Worm (Caenorhabditis elegans) whole organism, late embryonic: Measurements from ENCODE around the gene M163.11.
A peak's percentile ranks its signal among the peaks of the same experiment; 100 is the strongest.

Experiments
- K09A11.1 ChIP-seq: sonication (generic microtip); optimal IDR thresholded peaks from 2 replicates; lab custom pipeline; 2017; ENCODE audit warnings: antibody characterized with exemption, mild to moderate bottlenecking, missing genetic modification characterization, missing compliant biosample characterization; ENCODE audit not compliant: insufficient read depth
- T23F11.4 ChIP-seq: fragments of 200-800 bp; sonication (Bioruptor generic); optimal IDR thresholded peaks from 2 replicates; lab custom pipeline; 2018; ENCODE audit warnings: mild to moderate bottlenecking, missing genetic modification characterization, missing compliant biosample characterization
- Y22D7AL.16 ChIP-seq: sonication (generic microtip); optimal IDR thresholded peaks from 2 replicates; lab custom pipeline; 2016; ENCODE audit warnings: missing genetic modification characterization, missing compliant biosample characterization
- ahr-1 ChIP-seq: sonication (generic microtip); optimal IDR thresholded peaks from 2 replicates; lab custom pipeline; 2016; ENCODE audit warnings: missing genetic modification characterization, missing compliant biosample characterization
- ama-1 ChIP-seq: fragments of 150-350 bp; optimal IDR thresholded peaks from 2 replicates; lab custom pipeline; 2014
- ceh-14 ChIP-seq: sonication (generic microtip); optimal IDR thresholded peaks from 2 replicates; lab custom pipeline; 2016; ENCODE audit warnings: missing genotype, missing genetic modification characterization, missing compliant biosample characterization
- ceh-19 ChIP-seq: fragments of 200-800 bp; sonication (Bioruptor generic); optimal IDR thresholded peaks from 2 replicates; lab custom pipeline; 2018; ENCODE audit warnings: mild to moderate bottlenecking, missing genetic modification characterization, missing compliant biosample characterization
- ceh-24 ChIP-seq: sonication (generic microtip); optimal IDR thresholded peaks from 2 replicates; lab custom pipeline; 2016; ENCODE audit warnings: mild to moderate bottlenecking, missing genetic modification characterization, missing compliant biosample characterization
- ceh-34 ChIP-seq: sonication (generic microtip); optimal IDR thresholded peaks from 2 replicates; lab custom pipeline; 2016; ENCODE audit warnings: mild to moderate bottlenecking, missing genetic modification characterization, missing compliant biosample characterization
- ceh-45 ChIP-seq: fragments of 200-800 bp; sonication (Bioruptor generic); IDR thresholded peaks from 2 replicates; pipeline ENCODE4 v1.3.6; 2022; ENCODE audit warnings: missing genetic modification reagents, missing genetic modification characterization, missing compliant biosample characterization
- ceh-48 ChIP-seq: sonication (generic microtip); optimal IDR thresholded peaks from 2 replicates; lab custom pipeline; 2016; ENCODE audit warnings: missing genetic modification characterization, inconsistent platforms, missing compliant biosample characterization
- ceh-6 ChIP-seq: fragments of 200-800 bp; sonication (Bioruptor generic); optimal IDR thresholded peaks from 2 replicates; lab custom pipeline; 2018; ENCODE audit warnings: mild to moderate bottlenecking, missing genetic modification characterization, missing compliant biosample characterization
- ceh-9 ChIP-seq: sonication (generic microtip); optimal IDR thresholded peaks from 2 replicates; lab custom pipeline; 2016; ENCODE audit warnings: mild to moderate bottlenecking, missing genetic modification characterization, inconsistent platforms, missing compliant biosample characterization
- elt-4 ChIP-seq: sonication (generic microtip); optimal IDR thresholded peaks from 2 replicates; lab custom pipeline; 2016; ENCODE audit warnings: missing genetic modification characterization, missing compliant biosample characterization
- ets-4 ChIP-seq: sonication (generic microtip); optimal IDR thresholded peaks from 2 replicates; lab custom pipeline; 2016; ENCODE audit warnings: missing genetic modification characterization, missing compliant biosample characterization
- fax-1 ChIP-seq: sonication (generic microtip); optimal IDR thresholded peaks from 2 replicates; lab custom pipeline; 2016; ENCODE audit warnings: missing genotype, missing genetic modification characterization, missing compliant biosample characterization
- gmeb-2 ChIP-seq: sonication (generic microtip); optimal IDR thresholded peaks from 2 replicates; lab custom pipeline; 2016; ENCODE audit warnings: missing genetic modification characterization, inconsistent platforms, missing compliant biosample characterization
- hlh-30 ChIP-seq: sonication (generic microtip); optimal IDR thresholded peaks from 2 replicates; lab custom pipeline; 2017; ENCODE audit warnings: antibody characterized with exemption, missing genetic modification characterization, missing compliant biosample characterization; ENCODE audit not compliant: insufficient read depth
- lim-6 ChIP-seq: sonication (generic microtip); optimal IDR thresholded peaks from 2 replicates; lab custom pipeline; 2016; ENCODE audit warnings: missing genetic modification characterization, missing compliant biosample characterization
- madf-2 ChIP-seq: sonication (generic microtip); optimal IDR thresholded peaks from 2 replicates; lab custom pipeline; 2017; ENCODE audit warnings: missing genetic modification characterization, missing compliant biosample characterization
- nhr-232 ChIP-seq: sonication (generic microtip); optimal IDR thresholded peaks from 2 replicates; lab custom pipeline; 2016; ENCODE audit warnings: missing genetic modification characterization, missing compliant biosample characterization
- npax-4 ChIP-seq: sonication (generic microtip); optimal IDR thresholded peaks from 2 replicates; lab custom pipeline; 2016; ENCODE audit warnings: missing genetic modification characterization, missing compliant biosample characterization
- odd-2 ChIP-seq: sonication (generic microtip); optimal IDR thresholded peaks from 2 replicates; lab custom pipeline; 2017; ENCODE audit warnings: antibody characterized with exemption, mild to moderate bottlenecking, missing genetic modification characterization, missing compliant biosample characterization
- pat-9 ChIP-seq: fragments of 200-800 bp; sonication (Bioruptor generic); optimal IDR thresholded peaks from 2 replicates; lab custom pipeline; 2018; ENCODE audit warnings: mild to moderate bottlenecking, missing genetic modification characterization, moderate library complexity, missing compliant biosample characterization
- pax-1 ChIP-seq: fragments of 150-350 bp; optimal IDR thresholded peaks from 2 replicates; lab custom pipeline; 2014; ENCODE audit warnings: missing biosample characterization, missing genetic modification characterization
- pha-2 ChIP-seq: sonication (generic microtip); optimal IDR thresholded peaks from 2 replicates; lab custom pipeline; 2017; ENCODE audit warnings: mild to moderate bottlenecking, missing genetic modification characterization, missing compliant biosample characterization
- pha-4 ChIP-seq: fragments of 150-350 bp; optimal IDR thresholded peaks from 2 replicates; lab custom pipeline; 2018; ENCODE audit warnings: missing biosample characterization, missing genetic modification reagents, missing genetic modification characterization
- pros-1 ChIP-seq: fragments of 150-350 bp; optimal IDR thresholded peaks from 2 replicates; lab custom pipeline; 2014; ENCODE audit warnings: missing biosample characterization, missing genetic modification reagents, missing genetic modification characterization
- ref-2 ChIP-seq: sonication (generic microtip); optimal IDR thresholded peaks from 2 replicates; lab custom pipeline; 2016; ENCODE audit warnings: missing genetic modification characterization, missing compliant biosample characterization
- sdc-2 ChIP-seq: sonication (generic microtip); optimal IDR thresholded peaks from 2 replicates; lab custom pipeline; 2016; ENCODE audit warnings: missing genotype, missing genetic modification characterization, missing compliant biosample characterization
- sox-2 ChIP-seq: fragments of 200-800 bp; sonication (Bioruptor generic); IDR thresholded peaks from 2 replicates; pipeline ENCODE4 v1.3.6; 2022; ENCODE audit warnings: missing genetic modification reagents, missing genetic modification characterization, missing compliant biosample characterization
- sox-4 ChIP-seq: sonication (generic microtip); optimal IDR thresholded peaks from 2 replicates; lab custom pipeline; 2017; ENCODE audit warnings: mild to moderate bottlenecking, missing genetic modification characterization, inconsistent platforms, missing compliant biosample characterization
- tbx-2 ChIP-seq: sonication (generic microtip); optimal IDR thresholded peaks from 2 replicates; lab custom pipeline; 2016; ENCODE audit warnings: missing genetic modification characterization, missing compliant biosample characterization
- tbx-7 ChIP-seq: sonication (generic microtip); optimal IDR thresholded peaks from 2 replicates; lab custom pipeline; 2016; ENCODE audit warnings: missing genotype, missing genetic modification characterization, missing compliant biosample characterization
- ttx-3 ChIP-seq: sonication (generic microtip); optimal IDR thresholded peaks from 2 replicates; lab custom pipeline; 2016; ENCODE audit warnings: missing genetic modification reagents, missing genetic modification characterization, missing compliant biosample characterization
- unc-42 ChIP-seq: sonication (generic microtip); optimal IDR thresholded peaks from 2 replicates; lab custom pipeline; 2016; ENCODE audit warnings: missing genotype, missing genetic modification characterization, missing compliant biosample characterization
- unc-86 ChIP-seq: sonication (generic microtip); optimal IDR thresholded peaks from 2 replicates; lab custom pipeline; 2016; ENCODE audit warnings: missing genetic modification characterization, missing compliant biosample characterization
- ztf-16 ChIP-seq: sonication (generic microtip); optimal IDR thresholded peaks from 2 replicates; lab custom pipeline; 2017; ENCODE audit warnings: missing genetic modification characterization, missing compliant biosample characterization

M163.11 gene

ce11 chrX:14491103-14491502 is 11.9 kb downstream of the M163.11 start (continued):
- TF ChIP-seq odd-2 (tag; lab: Kevin White, UChicago) = no peak
- TF ChIP-seq gmeb-2 = no peak
- no peak for TF ChIP-seq pha-2 (tag; lab: Kevin White, UChicago)
- TF ChIP-seq madf-2 (tag; lab: Kevin White, UChicago) = no peak
- no peak for TF ChIP-seq ttx-3
- TF ChIP-seq unc-42 = peak; percentile 3
- TF ChIP-seq ceh-19 (GFP tag; lab: Kevin White, UChicago) = no peak
- no peak for TF ChIP-seq elt-4 (tag; lab: Kevin White, UChicago)
- TF ChIP-seq ztf-16 (tag; lab: Kevin White, UChicago) = no peak
- TF ChIP-seq sox-2 = peak; percentile 55; the same call in 1 of the 2 replicates
- TF ChIP-seq nhr-232 (tag; lab: Kevin White, UChicago) = no peak
- TF ChIP-seq ahr-1 (tag; lab: Kevin White, UChicago) = no peak
- TF ChIP-seq ceh-9 (tag; lab: Kevin White, UChicago) = no peak
- TF ChIP-seq ama-1 (lab: Kevin White, UChicago) = peak; percentile 68

DNA sequence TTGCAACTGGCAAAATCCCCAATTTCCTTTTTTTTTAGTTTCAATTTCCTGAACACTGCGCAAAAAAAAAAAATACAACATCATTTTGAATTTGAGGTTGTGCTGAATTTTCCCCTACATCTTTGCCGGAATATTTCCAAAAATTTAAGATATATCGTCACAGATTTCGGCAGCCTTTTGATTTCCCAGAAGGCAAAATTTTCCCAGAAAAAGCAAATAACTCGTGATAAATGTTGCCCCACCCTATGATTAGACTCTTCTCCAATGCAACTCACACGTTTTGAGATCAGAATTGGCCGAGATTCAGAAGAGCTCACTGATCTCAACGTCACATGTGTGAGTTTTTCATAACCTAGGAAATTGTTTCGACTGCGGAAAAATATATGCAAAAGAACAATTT is 13.3 kb downstream of the M163.11 start:
- TF ChIP-seq pros-1 (no peak), hlh-30 (tag; lab: Kevin White, UChicago) (no peak), pax-1 (tag; lab: Kevin White, UChicago) (no peak), npax-4 (tag; lab: Kevin White, UChicago) (no peak), K09A11.1 (no peak), ceh-48 (tag; lab: Kevin White, UChicago) (no peak), ceh-34 (tag; lab: Kevin White, UChicago) (no peak), ttx-3 (no peak), sox-4 (tag; lab: Kevin White, UChicago) (no peak), ets-4 (no peak), sox-2 (no peak), pha-4 (tag; lab: Kevin White, UChicago) (no peak), ztf-16 (tag; lab: Kevin White, UChicago) (no peak), lim-6 (no peak), ref-2 (tag; lab: Kevin White, UChicago) (no peak), fax-1 (tag; lab: Kevin White, UChicago) (no peak), ceh-45 (GFP tag; lab: Robert Waterston, UW) (no peak), ceh-14 (tag; lab: Kevin White, UChicago) (no peak)

- TF ChIP-seq hlh-30 (tag; lab: Kevin White, UChicago) (no peak), T23F11.4 (GFP tag; lab: Kevin White, UChicago) (no peak), sdc-2 (tag; lab: Kevin White, UChicago) (no peak)
These were observed 15.9 kb downstream of the M163.11 start for ce11 chrX:14495075-14495474.

ce11 chrX:14495785-14496184 is 16.6 kb downstream of the M163.11 start, which contains the start of gene ztf-14:
Gene ztf-14 (plus strand): TSS chrX:14496085.
- TF ChIP-seq pat-9 (tag; lab: Kevin White, UChicago) = no peak
- no peak for TF ChIP-seq unc-86 (tag; lab: Kevin White, UChicago)
- TF ChIP-seq ceh-6 (GFP tag; lab: Kevin White, UChicago) = no peak
- no peak for TF ChIP-seq ceh-19 (GFP tag; lab: Kevin White, UChicago)
- TF ChIP-seq sox-4 (tag; lab: Kevin White, UChicago) = no peak
- TF ChIP-seq tbx-7 (tag; lab: Kevin White, UChicago) = no peak
- TF ChIP-seq lim-6 = no peak
- no peak for TF ChIP-seq Y22D7AL.16 (tag; lab: Kevin White, UChicago)
- TF ChIP-seq ceh-24 (tag; lab: Kevin White, UChicago) = no peak
- no peak for TF ChIP-seq tbx-2
